Worm (Caenorhabditis elegans) whole organism, mixed stage, embryonic: ENCODE results near the gene ins-9.

Experiments used
- blmp-1 ChIP-seq: fragments of 150-350 bp; optimal IDR thresholded peaks from 2 replicates; lab custom pipeline; 2014; ENCODE audit warnings: missing biosample characterization, missing genetic modification characterization
- cnd-1 ChIP-seq: fragments of 200-800 bp; sonication (Bioruptor generic); optimal IDR thresholded peaks from 2 replicates; lab custom pipeline; 2018; ENCODE audit warnings: mild to moderate bottlenecking, missing genetic modification characterization, missing compliant biosample characterization
- elt-3 ChIP-seq: fragments of 150-350 bp; optimal IDR thresholded peaks from 2 replicates; lab custom pipeline; 2014; ENCODE audit warnings: missing biosample characterization, missing genetic modification characterization
- lin-13 ChIP-seq: fragments of 150-350 bp; optimal IDR thresholded peaks from 2 replicates; lab custom pipeline; 2014; ENCODE audit warnings: missing biosample characterization, missing genetic modification characterization
- lsy-2 ChIP-seq: fragments of 150-350 bp; optimal IDR thresholded peaks from 2 replicates; lab custom pipeline; 2014; ENCODE audit warnings: missing biosample characterization, missing genetic modification characterization
- nhr-76 ChIP-seq: sonication (generic microtip); optimal IDR thresholded peaks from 2 replicates; lab custom pipeline; 2017; ENCODE audit warnings: missing biosample characterization, missing genetic modification characterization
- unc-120 ChIP-seq: sonication (generic microtip); optimal IDR thresholded peaks from 2 replicates; lab custom pipeline; 2017; ENCODE audit warnings: missing genetic modification characterization, missing compliant biosample characterization; ENCODE audit not compliant: poor library complexity, severe bottlenecking

DNA sequence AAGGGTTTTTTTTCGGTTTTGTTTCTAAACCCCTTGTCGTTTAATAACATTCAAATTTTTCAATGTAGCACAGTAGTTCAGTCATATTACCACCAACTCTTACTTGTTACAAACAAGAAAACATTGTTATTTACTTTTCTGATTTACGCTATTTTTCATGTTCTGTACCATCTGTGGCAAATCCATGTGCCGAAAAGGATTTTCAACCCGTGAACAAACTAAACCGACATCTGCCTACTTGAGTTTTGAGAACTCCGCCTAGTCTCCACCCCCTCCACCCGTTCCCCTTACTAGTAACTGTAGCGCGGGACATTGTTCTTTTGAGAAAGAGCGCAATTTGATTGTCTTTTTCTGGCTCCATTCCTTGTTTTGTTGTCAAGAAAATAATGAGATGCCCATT is 38.6 kb upstream of the ins-9 start, which contains the start of gene ensh-1:
- TF ChIP-seq nhr-76 (no peak), lin-13 (tag; lab: Kevin White, UChicago) (no peak), elt-3 (no peak), unc-120 (no peak), cnd-1 (tag; lab: Kevin White, UChicago) (no peak), lsy-2 (tag; lab: Kevin White, UChicago) (no peak), blmp-1 (tag; lab: Kevin White, UChicago) (no peak)
